Worm (Caenorhabditis elegans) whole organism, L3 larva: ENCODE data around the gene H13N06.2.

Experiments used
- ama-1 ChIP-seq: fragments of 150-350 bp; optimal IDR thresholded peaks from 2 replicates; lab custom pipeline; 2018
- ceh-16 ChIP-seq: sonication (generic microtip); optimal IDR thresholded peaks from 2 replicates; lab custom pipeline; 2017; ENCODE audit warnings: missing biosample characterization, missing genetic modification characterization
- ceh-82 ChIP-seq: fragments of 150-350 bp; optimal IDR thresholded peaks from 2 replicates; lab custom pipeline; 2014; ENCODE audit warnings: missing biosample characterization, missing genetic modification characterization
- elt-2 ChIP-seq: sonication (generic microtip); optimal IDR thresholded peaks from 2 replicates; lab custom pipeline; 2016; ENCODE audit warnings: missing genetic modification reagents, mild to moderate bottlenecking, missing genetic modification characterization, missing compliant biosample characterization
- nhr-11 ChIP-seq: fragments of 150-350 bp; optimal IDR thresholded peaks from 2 replicates; lab custom pipeline; 2014; ENCODE audit warnings: missing biosample characterization, missing genetic modification characterization
- nhr-12 ChIP-seq: fragments of 150-350 bp; optimal IDR thresholded peaks from 2 replicates; lab custom pipeline; 2014; ENCODE audit warnings: missing biosample characterization, missing genetic modification characterization
- nhr-76 ChIP-seq: fragments of 150-350 bp; sonication (generic microtip); optimal IDR thresholded peaks from 5 replicates; lab custom pipeline; 2014; ENCODE audit warnings: missing biosample characterization, missing genetic modification characterization
- pqm-1 ChIP-seq: fragments of 150-350 bp; optimal IDR thresholded peaks from 2 replicates; lab custom pipeline; 2017; ENCODE audit warnings: missing biosample characterization, missing genetic modification characterization, inconsistent platforms
- snpc-4 ChIP-seq: fragments of 150-350 bp; optimal IDR thresholded peaks from 2 replicates; lab custom pipeline; 2014; ENCODE audit warnings: missing biosample characterization, missing genetic modification characterization
- unc-62 ChIP-seq: fragments of 150-350 bp; sonication (generic microtip); optimal IDR thresholded peaks from 4 replicates; lab custom pipeline; 2014; ENCODE audit warnings: missing biosample characterization, missing genetic modification reagents, missing genetic modification characterization
- zag-1 ChIP-seq: fragments of 150-350 bp; optimal IDR thresholded peaks from 2 replicates; lab custom pipeline; 2014; ENCODE audit warnings: missing biosample characterization, missing genetic modification characterization

DNA sequence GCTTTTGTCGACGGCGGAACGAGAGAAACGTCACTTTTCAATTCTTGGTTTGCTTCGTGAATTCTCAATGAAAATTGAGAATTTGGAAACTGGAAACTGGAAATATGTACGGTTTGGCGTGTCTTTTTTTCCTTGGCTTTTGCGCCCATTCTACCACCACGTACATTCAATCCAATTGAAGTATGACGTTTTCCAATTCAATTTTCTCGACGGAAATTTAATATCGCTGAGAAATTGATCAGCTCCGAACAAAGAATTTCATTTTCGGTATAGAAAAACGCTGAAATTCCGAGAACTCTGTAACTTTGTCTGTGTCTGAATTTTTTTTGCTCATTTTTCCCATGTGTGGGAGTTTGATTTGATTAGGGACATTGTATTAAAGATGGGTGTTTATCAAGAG is 45.4 kb downstream of the H13N06.2 start:
- TF ChIP-seq unc-62 (no peak), ama-1 (no peak), ceh-16 (tag; lab: Kevin White, UChicago) (no peak), pqm-1 (tag; lab: Kevin White, UChicago) (no peak), snpc-4 (tag; lab: Kevin White, UChicago) (no peak), elt-2 (tag; lab: Kevin White, UChicago) (no peak), nhr-12 (tag; lab: Kevin White, UChicago) (no peak), zag-1 (tag; lab: Kevin White, UChicago) (no peak), nhr-11 (no peak), nhr-76 (tag; lab: Kevin White, UChicago) (no peak), ceh-82 (tag; lab: Kevin White, UChicago) (no peak)
